Fruit fly (Drosophila melanogaster): ENCODE measurements around the gene CG14300.
A peak's percentile ranks its signal among the peaks of the same experiment; 100 is the strongest.

- no peak; the same call in 1 of the 2 replicates for TF ChIP-seq CG12605 (GFP tag; IDR thresholded peaks at IDR 0.05)
- TF ChIP-seq Pif1B (GFP tag; optimal IDR thresholded peaks at IDR 0.05): peak; percentile 43
- TF ChIP-seq CG14655 (GFP tag; optimal IDR thresholded peaks at IDR 0.05): peak; percentile 42
- peak; percentile 41 for TF ChIP-seq gl (tag; optimal IDR thresholded peaks at IDR 0.05)
- TF ChIP-seq CG34367 (tag; optimal IDR thresholded peaks at IDR 0.05): peak; percentile 37
Measured at dm6 chr3R:18719767-18720341, 26.3 kb upstream of the CG14300 start.

Measured in whole organism, pupa.